Fruit fly (Drosophila melanogaster) whole organism, prepupa: ENCODE measurements around the gene CG16779.
A peak's percentile ranks its signal among the peaks of the same experiment; 100 is the strongest.

Source experiments
- CG6854 ChIP-seq: fragments of 200-800 bp; sonication (Bioruptor generic); optimal IDR thresholded peaks from 2 replicates; lab custom pipeline; 2017; ENCODE audit warnings: missing biosample characterization, mild to moderate bottlenecking, missing genetic modification characterization
- CG7368 ChIP-seq: fragments of 200-800 bp; sonication (Bioruptor generic); optimal IDR thresholded peaks from 3 replicates; lab custom pipeline; 2016; ENCODE audit warnings: missing biosample characterization, missing genetic modification characterization
- Gug ChIP-seq: fragments of 200-800 bp; sonication (Bioruptor generic); IDR thresholded peaks from 2 replicates; pipeline ENCODE4 v1.3.6; 2022; ENCODE audit warnings: missing biosample characterization, missing genetic modification characterization
- Hr38 ChIP-seq: sonication (Bioruptor generic); optimal IDR thresholded peaks from 2 replicates; lab custom pipeline; 2016; ENCODE audit warnings: missing biosample characterization, missing genetic modification characterization
- Hr39 ChIP-seq: fragments of 200-800 bp; sonication (Bioruptor generic); optimal IDR thresholded peaks from 2 replicates; lab custom pipeline; 2016; ENCODE audit warnings: missing biosample characterization, missing genetic modification characterization
- Lpt ChIP-seq: fragments of 200-800 bp; sonication (Bioruptor generic); optimal IDR thresholded peaks from 3 replicates; lab custom pipeline; 2016; ENCODE audit warnings: missing biosample characterization, missing genetic modification characterization
- OdsH ChIP-seq: fragments of 200-800 bp; sonication (Bioruptor generic); optimal IDR thresholded peaks from 3 replicates; lab custom pipeline; 2016; ENCODE audit warnings: missing biosample characterization, missing genetic modification characterization

- TF ChIP-seq Gug (GFP tag; lab: Robert Waterston, UW): no peak
- TF ChIP-seq Lpt: peak; percentile 19
- no peak for TF ChIP-seq OdsH
- TF ChIP-seq Hr39 (GFP tag; lab: Kevin White, UChicago): no peak
- TF ChIP-seq CG7368: no peak
- TF ChIP-seq CG6854 (GFP tag; lab: Kevin White, UChicago): peak; percentile 62
- TF ChIP-seq Hr38 (GFP tag; lab: Kevin White, UChicago): no peak
Measured at dm6 chr3R:9419300-9419652, 74.2 kb downstream of the CG16779 start.
